Fruit fly (Drosophila melanogaster) whole organism, prepupa: Measurements from ENCODE around the gene plh.

Experiments
- Blimp-1 ChIP-seq: fragments of 200-800 bp; sonication (Bioruptor generic); optimal IDR thresholded peaks from 3 replicates; lab custom pipeline; 2017; ENCODE audit warnings: missing biosample characterization, missing genetic modification characterization, mild to moderate bottlenecking, moderate library complexity, missing genetic modification reagents
- CG10631 ChIP-seq: fragments of 200-800 bp; sonication (Bioruptor generic); optimal IDR thresholded peaks from 2 replicates; lab custom pipeline; 2016; ENCODE audit warnings: missing biosample characterization, missing genetic modification characterization
- CG10669 ChIP-seq: fragments of 200-800 bp; sonication (Bioruptor generic); optimal IDR thresholded peaks from 3 replicates; lab custom pipeline; 2018; ENCODE audit warnings: missing biosample characterization, mild to moderate bottlenecking, missing genetic modification characterization, moderate library complexity
- CG11294 ChIP-seq: fragments of 200-800 bp; sonication (Bioruptor generic); IDR thresholded peaks from 2 replicates; pipeline ENCODE4 v1.3.6; 2022; ENCODE audit warnings: missing biosample characterization, missing genetic modification characterization
- CG1621 ChIP-seq: fragments of 200-800 bp; sonication (Bioruptor generic); optimal IDR thresholded peaks from 3 replicates; lab custom pipeline; 2018; ENCODE audit warnings: missing biosample characterization, mild to moderate bottlenecking, missing genetic modification characterization
- CG3032 ChIP-seq: fragments of 200-800 bp; optimal IDR thresholded peaks from 2 replicates; lab custom pipeline; 2019; ENCODE audit warnings: missing biosample characterization, mild to moderate bottlenecking, missing genetic modification characterization, moderate library complexity
- CG31627 ChIP-seq: fragments of 200-800 bp; sonication (Bioruptor generic); optimal IDR thresholded peaks from 3 replicates; lab custom pipeline; 2016; ENCODE audit warnings: missing biosample characterization, missing genetic modification characterization
- CG32006 ChIP-seq: fragments of 200-800 bp; sonication (Bioruptor generic); optimal IDR thresholded peaks from 3 replicates; lab custom pipeline; 2017; ENCODE audit warnings: missing biosample characterization, mild to moderate bottlenecking, missing genetic modification characterization
- CG3919 ChIP-seq: fragments of 200-800 bp; sonication (Bioruptor generic); optimal IDR thresholded peaks from 3 replicates; lab custom pipeline; 2016; ENCODE audit warnings: missing biosample characterization, missing genetic modification characterization
- CG6163 ChIP-seq: fragments of 200-800 bp; sonication (Bioruptor generic); IDR thresholded peaks from 3 replicates; pipeline ENCODE4 v1.3.6; 2022; ENCODE audit warnings: missing biosample characterization, missing genetic modification characterization
- CG6792 ChIP-seq: fragments of 200-800 bp; sonication (Bioruptor generic); optimal IDR thresholded peaks from 3 replicates; lab custom pipeline; 2016; ENCODE audit warnings: missing biosample characterization, missing genetic modification characterization
- CG6808 ChIP-seq: fragments of 200-800 bp; sonication (Bioruptor generic); optimal IDR thresholded peaks from 3 replicates; lab custom pipeline; 2017; ENCODE audit warnings: missing biosample characterization, missing genetic modification characterization, mild to moderate bottlenecking, moderate library complexity, missing genetic modification reagents
- CG6854 ChIP-seq: fragments of 200-800 bp; sonication (Bioruptor generic); optimal IDR thresholded peaks from 2 replicates; lab custom pipeline; 2017; ENCODE audit warnings: missing biosample characterization, mild to moderate bottlenecking, missing genetic modification characterization
- CG8319 ChIP-seq: fragments of 200-800 bp; sonication (Bioruptor generic); optimal IDR thresholded peaks from 3 replicates; lab custom pipeline; 2016; ENCODE audit warnings: missing biosample characterization, missing genetic modification characterization
- CG8632 ChIP-seq: fragments of 200-800 bp; sonication (Bioruptor generic); optimal IDR thresholded peaks from 3 replicates; lab custom pipeline; 2016; ENCODE audit warnings: missing biosample characterization, missing genetic modification characterization
- CG9139 ChIP-seq: fragments of 200-800 bp; sonication (Bioruptor generic); optimal IDR thresholded peaks from 3 replicates; lab custom pipeline; 2017; ENCODE audit warnings: missing biosample characterization, mild to moderate bottlenecking, missing genetic modification characterization
- Eip75B ChIP-seq: fragments of 200-800 bp; sonication (Bioruptor generic); optimal IDR thresholded peaks from 3 replicates; lab custom pipeline; 2016; ENCODE audit warnings: missing biosample characterization, missing genetic modification characterization
- Eip78C ChIP-seq: fragments of 200-800 bp; sonication (Bioruptor generic); peaks from one replicate; lab custom pipeline; 2016; ENCODE audit warnings: missing biosample characterization, missing genetic modification characterization
- Ets21C ChIP-seq: fragments of 200-800 bp; sonication (Bioruptor generic); optimal IDR thresholded peaks from 3 replicates; lab custom pipeline; 2016; ENCODE audit warnings: missing biosample characterization, missing genetic modification characterization
- Ets96B ChIP-seq: fragments of 200-800 bp; optimal IDR thresholded peaks from 2 replicates; lab custom pipeline; 2019; ENCODE audit warnings: missing biosample characterization, mild to moderate bottlenecking, missing genetic modification characterization, moderate library complexity
- Gug ChIP-seq: fragments of 200-800 bp; sonication (Bioruptor generic); IDR thresholded peaks from 2 replicates; pipeline ENCODE4 v1.3.6; 2022; ENCODE audit warnings: missing biosample characterization, missing genetic modification characterization
- Hr38 ChIP-seq: sonication (Bioruptor generic); optimal IDR thresholded peaks from 2 replicates; lab custom pipeline; 2016; ENCODE audit warnings: missing biosample characterization, missing genetic modification characterization
- Hr39 ChIP-seq: fragments of 200-800 bp; sonication (Bioruptor generic); optimal IDR thresholded peaks from 2 replicates; lab custom pipeline; 2016; ENCODE audit warnings: missing biosample characterization, missing genetic modification characterization
- Hr4 ChIP-seq: fragments of 200-800 bp; sonication (Bioruptor generic); optimal IDR thresholded peaks from 3 replicates; lab custom pipeline; 2016; ENCODE audit warnings: missing biosample characterization, missing genetic modification characterization
- Lpt ChIP-seq: fragments of 200-800 bp; sonication (Bioruptor generic); optimal IDR thresholded peaks from 3 replicates; lab custom pipeline; 2016; ENCODE audit warnings: missing biosample characterization, missing genetic modification characterization
- Met ChIP-seq: fragments of 200-800 bp; sonication (Bioruptor generic); optimal IDR thresholded peaks from 3 replicates; lab custom pipeline; 2016; ENCODE audit warnings: missing biosample characterization, missing genetic modification characterization
- OdsH ChIP-seq: fragments of 200-800 bp; sonication (Bioruptor generic); optimal IDR thresholded peaks from 3 replicates; lab custom pipeline; 2016; ENCODE audit warnings: missing biosample characterization, missing genetic modification characterization
- Smox ChIP-seq: fragments of 200-800 bp; sonication (Bioruptor generic); optimal IDR thresholded peaks from 3 replicates; lab custom pipeline; 2016; ENCODE audit warnings: missing biosample characterization, missing genetic modification characterization
- Sox102F ChIP-seq: fragments of 200-800 bp; sonication (Bioruptor generic); optimal IDR thresholded peaks from 2 replicates; lab custom pipeline; 2016; ENCODE audit warnings: missing biosample characterization, mild to moderate bottlenecking, missing genetic modification characterization
- achi ChIP-seq: fragments of 200-800 bp; sonication (Bioruptor generic); optimal IDR thresholded peaks from 3 replicates; lab custom pipeline; 2016; ENCODE audit warnings: missing biosample characterization, missing genetic modification characterization
- cyc ChIP-seq: fragments of 200-800 bp; sonication (Bioruptor generic); optimal IDR thresholded peaks from 3 replicates; lab custom pipeline; 2016; ENCODE audit warnings: missing biosample characterization, missing genetic modification characterization
- dsx ChIP-seq: fragments of 200-800 bp; optimal IDR thresholded peaks from 3 replicates; lab custom pipeline; 2019; ENCODE audit warnings: missing biosample characterization, mild to moderate bottlenecking, missing genetic modification characterization, moderate library complexity; ENCODE audit not compliant: poor library complexity, severe bottlenecking
- esn ChIP-seq: fragments of 200-800 bp; sonication (Bioruptor generic); optimal IDR thresholded peaks from 2 replicates; lab custom pipeline; 2016; ENCODE audit warnings: missing biosample characterization, mild to moderate bottlenecking, missing genetic modification characterization, moderate library complexity
- fd59A ChIP-seq: fragments of 200-800 bp; sonication (Bioruptor generic); optimal IDR thresholded peaks from 2 replicates; lab custom pipeline; 2017; ENCODE audit warnings: missing biosample characterization, mild to moderate bottlenecking, missing genetic modification characterization, missing genetic modification reagents
- fd85E ChIP-seq: fragments of 200-800 bp; sonication (Bioruptor generic); optimal IDR thresholded peaks from 3 replicates; lab custom pipeline; 2016; ENCODE audit warnings: missing biosample characterization, missing genetic modification characterization
- fkh ChIP-seq: fragments of 200-800 bp; sonication (Bioruptor generic); optimal IDR thresholded peaks from 3 replicates; lab custom pipeline; 2017; ENCODE audit warnings: missing biosample characterization, mild to moderate bottlenecking, missing genetic modification characterization, moderate library complexity
- lz ChIP-seq: fragments of 200-800 bp; sonication (Bioruptor generic); optimal IDR thresholded peaks from 3 replicates; lab custom pipeline; 2016; ENCODE audit warnings: missing biosample characterization, missing genetic modification characterization
- salr ChIP-seq, 2 experiments: fragments of 200-800 bp; sonication (Bioruptor generic); optimal IDR thresholded peaks; 3 replicates each; lab custom pipeline; 2016 to 2018; ENCODE audit warnings: missing biosample characterization in 2 of 2, missing genetic modification characterization in 2 of 2, mild to moderate bottlenecking in 1 of 2
- spab ChIP-seq: fragments of 200-800 bp; sonication (Bioruptor generic); optimal IDR thresholded peaks from 2 replicates; lab custom pipeline; 2017; ENCODE audit warnings: missing biosample characterization, mild to moderate bottlenecking, missing genetic modification characterization, missing genetic modification reagents
- ss ChIP-seq, 2 experiments: fragments of 200-800 bp; sonication (Bioruptor generic); optimal IDR thresholded peaks; 2 replicates in 1 of 2; 3 replicates in 1 of 2; lab custom pipeline; 2017 to 2018; ENCODE audit warnings: mild to moderate bottlenecking in 2 of 2, missing biosample characterization in 2 of 2, missing genetic modification characterization in 2 of 2, moderate library complexity in 1 of 2
- svp ChIP-seq: fragments of 200-800 bp; sonication (Bioruptor generic); peaks from one replicate; lab custom pipeline; 2016; ENCODE audit warnings: missing biosample characterization, missing genetic modification characterization
- topi ChIP-seq: fragments of 200-800 bp; sonication (Bioruptor generic); optimal IDR thresholded peaks from 3 replicates; lab custom pipeline; 2016; ENCODE audit warnings: missing biosample characterization, missing genetic modification characterization
- vri ChIP-seq: fragments of 200-800 bp; sonication (Bioruptor generic); optimal IDR thresholded peaks from 3 replicates; lab custom pipeline; 2016; ENCODE audit warnings: missing biosample characterization, mild to moderate bottlenecking, missing genetic modification characterization

Gene plh

dm6 chr3R:5023514-5024397 is 12.9 kb upstream of the plh start:
- no peak for TF ChIP-seq achi (GFP tag; lab: Kevin White, UChicago)
- TF ChIP-seq Ets21C (GFP tag; lab: Kevin White, UChicago), result no peak
- peak; percentile 21 for TF ChIP-seq esn
- TF ChIP-seq CG1621 (tag; lab: Kevin White, UChicago), result peak; percentile 16
- TF ChIP-seq salr (GFP tag; optimal IDR thresholded peaks at IDR 0.05; lab: Kevin White, UChicago), result no peak
- TF ChIP-seq CG3919, result no peak
- TF ChIP-seq CG10669 (GFP tag; lab: Kevin White, UChicago), result peak; percentile 13
- TF ChIP-seq Met (GFP tag; lab: Kevin White, UChicago), result peak; percentile 25
- TF ChIP-seq topi (GFP tag; lab: Kevin White, UChicago), result peak; percentile 26
- peak; percentile 14 for TF ChIP-seq Ets96B
- peak; percentile 13 for TF ChIP-seq Smox (GFP tag; lab: Kevin White, UChicago)
- TF ChIP-seq vri, result peak; percentile 8
- TF ChIP-seq CG32006 (GFP tag; lab: Kevin White, UChicago), result no peak
- TF ChIP-seq cyc, result peak; percentile 2
- peak; percentile 25 for TF ChIP-seq CG10631
- peak; percentile 53 for TF ChIP-seq Eip78C (GFP tag; lab: Kevin White, UChicago)
- no peak for TF ChIP-seq CG8319 (GFP tag; lab: Kevin White, UChicago)
- TF ChIP-seq CG6808 (GFP tag; lab: Kevin White, UChicago), result no peak
- peak; percentile 19 for TF ChIP-seq Sox102F (GFP tag; lab: Kevin White, UChicago)
- peak in 1 of 2 experiments; percentile 14 for TF ChIP-seq ss (GFP tag; optimal IDR thresholded peaks at IDR 0.05; lab: Kevin White, UChicago)
- no peak for TF ChIP-seq Eip75B (GFP tag; lab: Kevin White, UChicago)
- no peak for TF ChIP-seq CG11294 (GFP tag; lab: Robert Waterston, UW)
- TF ChIP-seq CG8632 (GFP tag; lab: Kevin White, UChicago), result no peak
- peak; percentile 15 for TF ChIP-seq CG6854
- no peak for TF ChIP-seq spab (GFP tag; lab: Kevin White, UChicago)
- TF ChIP-seq Hr38 (GFP tag; lab: Kevin White, UChicago), result no peak
- TF ChIP-seq fd85E (GFP tag; lab: Kevin White, UChicago), result no peak
- 0 out of 3 replicates have a peak, but pooled peaks have one; percentile 36 for TF ChIP-seq CG6163 (GFP tag; lab: Robert Waterston, UW)
- peak; percentile 11 for TF ChIP-seq lz (GFP tag; lab: Kevin White, UChicago)
- TF ChIP-seq svp, result peak; percentile 59
- TF ChIP-seq CG31627 (GFP tag; lab: Kevin White, UChicago), result peak; percentile 18
- TF ChIP-seq CG3032 (tag; lab: Kevin White, UChicago), result no peak
- TF ChIP-seq dsx (GFP tag; lab: Kevin White, UChicago), result no peak
- TF ChIP-seq Hr39 (GFP tag; lab: Kevin White, UChicago), result peak; percentile 17
- no peak for TF ChIP-seq Lpt
- peak; percentile 38 for TF ChIP-seq Blimp-1
- no peak for TF ChIP-seq CG9139
- no peak for TF ChIP-seq CG6792 (GFP tag; lab: Kevin White, UChicago)
- TF ChIP-seq Hr4 (GFP tag; lab: Kevin White, UChicago), result no peak

dm6 chr3R:5022426-5022825 is 11.6 kb upstream of the plh start:
- TF ChIP-seq CG1621 (tag; lab: Kevin White, UChicago) (peak; percentile 18), cyc (no peak), salr (GFP tag; optimal IDR thresholded peaks at IDR 0.05; lab: Kevin White, UChicago) (no peak), svp (no peak), OdsH (GFP tag; lab: Kevin White, UChicago) (no peak), CG3919 (no peak), fd59A (no peak), CG10631 (no peak), Gug (GFP tag; lab: Robert Waterston, UW) (no peak), Ets21C (GFP tag; lab: Kevin White, UChicago) (no peak), CG3032 (tag; lab: Kevin White, UChicago) (no peak), Hr38 (GFP tag; lab: Kevin White, UChicago) (no peak), Eip78C (GFP tag; lab: Kevin White, UChicago) (peak; percentile 27), Ets96B (no peak), esn (no peak), CG10669 (GFP tag; lab: Kevin White, UChicago) (no peak), dsx (GFP tag; lab: Kevin White, UChicago) (no peak), fkh (GFP tag; lab: Kevin White, UChicago) (peak; percentile 22)
